Worm (Caenorhabditis elegans) whole organism, early embryonic: ENCODE results near the gene C05B5.12.

Experiments
- B0310.2 ChIP-seq: sonication (generic microtip); optimal IDR thresholded peaks from 2 replicates; lab custom pipeline; 2016; ENCODE audit warnings: mild to moderate bottlenecking, missing genetic modification characterization, missing compliant biosample characterization
- F13C5.2 ChIP-seq: sonication (generic microtip); optimal IDR thresholded peaks from 2 replicates; lab custom pipeline; 2017; ENCODE audit warnings: mild to moderate bottlenecking, missing genetic modification characterization, inconsistent platforms, missing compliant biosample characterization
- aly-1 ChIP-seq: sonication (generic microtip); optimal IDR thresholded peaks from 2 replicates; lab custom pipeline; 2016; ENCODE audit warnings: missing genetic modification characterization, missing compliant biosample characterization
- ama-1 ChIP-seq: fragments of 150-350 bp; optimal IDR thresholded peaks from 2 replicates; lab custom pipeline; 2014
- ceh-13 ChIP-seq: fragments of 200-800 bp; sonication (Bioruptor generic); optimal IDR thresholded peaks from 2 replicates; lab custom pipeline; 2018; ENCODE audit warnings: mild to moderate bottlenecking, missing genetic modification characterization, missing compliant biosample characterization
- ceh-36 ChIP-seq: sonication (generic microtip); optimal IDR thresholded peaks from 2 replicates; lab custom pipeline; 2016; ENCODE audit warnings: missing genetic modification characterization, inconsistent platforms, missing compliant biosample characterization
- ets-7 ChIP-seq: sonication (generic microtip); optimal IDR thresholded peaks from 2 replicates; lab custom pipeline; 2016; ENCODE audit warnings: missing genotype, missing genetic modification characterization, missing compliant biosample characterization
- flt-1 ChIP-seq: fragments of 200-800 bp; sonication (Bioruptor generic); IDR thresholded peaks from 2 replicates; pipeline ENCODE4 v1.3.6; 2022; ENCODE audit warnings: missing genetic modification characterization, missing compliant biosample characterization
- hmbx-1 ChIP-seq: sonication (generic microtip); optimal IDR thresholded peaks from 2 replicates; lab custom pipeline; 2016; ENCODE audit warnings: mild to moderate bottlenecking, missing genetic modification characterization, missing compliant biosample characterization
- hmg-4 ChIP-seq: fragments of 200-800 bp; sonication (Bioruptor generic); optimal IDR thresholded peaks from 2 replicates; lab custom pipeline; 2018; ENCODE audit warnings: mild to moderate bottlenecking, missing genetic modification characterization, missing compliant biosample characterization
- hnd-1 ChIP-seq: sonication (generic microtip); optimal IDR thresholded peaks from 2 replicates; lab custom pipeline; 2016; ENCODE audit warnings: missing genetic modification characterization, missing compliant biosample characterization
- pes-1 ChIP-seq: fragments of 200-800 bp; sonication (Bioruptor generic); IDR thresholded peaks from 2 replicates; pipeline ENCODE4 v1.3.6; 2022; ENCODE audit warnings: missing genetic modification reagents, missing genetic modification characterization, missing compliant biosample characterization
- scrt-1 ChIP-seq: fragments of 200-800 bp; sonication (Bioruptor generic); IDR thresholded peaks from 2 replicates; pipeline ENCODE4 v1.3.6; 2022; ENCODE audit warnings: missing genetic modification characterization, missing compliant biosample characterization
- sea-1 ChIP-seq: fragments of 200-800 bp; sonication (Bioruptor generic); conservative IDR thresholded peaks from 2 replicates; pipeline ENCODE4 v1.3.6; 2022; ENCODE audit warnings: missing genetic modification characterization, missing compliant biosample characterization
- tbx-11 ChIP-seq: fragments of 200-800 bp; sonication (Bioruptor generic); IDR thresholded peaks from 2 replicates; pipeline ENCODE4 v1.3.6; 2022; ENCODE audit warnings: missing genetic modification characterization, missing compliant biosample characterization
- tbx-37 ChIP-seq: fragments of 200-800 bp; sonication (Bioruptor generic); conservative IDR thresholded peaks from 2 replicates; pipeline ENCODE4 v1.3.6; 2022; ENCODE audit warnings: missing genetic modification reagents, missing genetic modification characterization, missing compliant biosample characterization
- tra-4 ChIP-seq: sonication (generic microtip); optimal IDR thresholded peaks from 2 replicates; lab custom pipeline; 2017; ENCODE audit warnings: missing genetic modification characterization, missing compliant biosample characterization

C05B5.12 gene

DNA sequence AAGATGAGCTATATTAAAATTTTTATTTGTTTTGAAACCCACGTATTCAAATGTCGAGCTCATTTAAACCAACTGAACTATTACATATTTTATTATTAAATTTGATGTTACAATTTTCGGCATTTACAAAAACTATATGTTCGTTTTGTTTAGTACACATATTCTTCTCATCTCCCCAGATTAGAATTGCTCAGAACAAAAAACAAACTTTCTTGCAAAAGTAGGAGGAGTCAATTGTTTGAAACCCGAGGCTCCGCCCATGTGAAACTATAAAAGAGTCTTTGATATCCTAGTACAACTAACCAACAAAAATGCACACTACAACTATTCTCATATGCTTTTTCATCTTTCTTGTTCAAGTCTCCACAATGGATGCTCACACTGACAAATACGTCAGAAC lies 38.8 kb downstream of the C05B5.12 start, which contains the start of gene ins-22:
Gene ins-22 (plus strand): TSS at position 301 of the 400 bp plus-strand sequence.
- TF ChIP-seq hnd-1 (tag; lab: Kevin White, UChicago): no peak
- TF ChIP-seq F13C5.2 (tag; lab: Kevin White, UChicago): no peak
- no peak for TF ChIP-seq hmbx-1 (tag; lab: Kevin White, UChicago)
- no peak for TF ChIP-seq aly-1 (tag; lab: Kevin White, UChicago)
- no peak for TF ChIP-seq pes-1 (GFP tag; lab: Robert Waterston, UW)
- no peak for TF ChIP-seq ceh-36
- no peak for TF ChIP-seq flt-1
- TF ChIP-seq tra-4 (tag; lab: Kevin White, UChicago): no peak
- no peak for TF ChIP-seq ama-1 (lab: Kevin White, UChicago)
- TF ChIP-seq tbx-11 (GFP tag; lab: Robert Waterston, UW): no peak
- no peak for TF ChIP-seq ets-7

DNA sequence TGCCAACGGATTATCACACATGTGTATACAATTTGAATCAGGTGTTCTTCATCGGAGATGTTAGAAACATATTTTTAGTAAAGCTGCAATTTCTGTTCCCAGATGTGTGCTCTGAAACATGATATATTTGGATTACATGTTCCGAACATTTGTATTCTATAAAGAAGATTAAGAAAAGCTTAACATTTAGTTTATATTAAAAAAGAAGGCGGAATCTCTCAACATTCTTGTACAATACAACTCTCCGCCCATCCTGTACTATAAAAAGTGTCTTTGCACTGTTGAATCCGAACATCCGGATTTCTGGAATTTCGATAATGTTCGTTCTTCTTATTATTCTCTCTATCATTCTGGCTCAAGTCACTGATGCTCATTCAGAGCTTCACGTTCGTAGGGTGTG lies 40.8 kb downstream of the C05B5.12 start, which contains the start of gene ins-23:
Gene ins-23 (plus strand): TSS at position 301 of the 400 bp plus-strand sequence.
- TF ChIP-seq tbx-11 (GFP tag; lab: Robert Waterston, UW): no peak
- no peak for TF ChIP-seq ceh-13
- TF ChIP-seq F13C5.2 (tag; lab: Kevin White, UChicago): no peak
- no peak for TF ChIP-seq pes-1 (GFP tag; lab: Robert Waterston, UW)
- TF ChIP-seq tbx-37 (GFP tag; lab: Robert Waterston, UW): no peak
- TF ChIP-seq scrt-1 (GFP tag; lab: Robert Waterston, UW): no peak
- no peak for TF ChIP-seq sea-1 (GFP tag; lab: Robert Waterston, UW)
- TF ChIP-seq hmg-4 (GFP tag; lab: Kevin White, UChicago): no peak
- TF ChIP-seq hmbx-1 (tag; lab: Kevin White, UChicago): no peak
- TF ChIP-seq hnd-1 (tag; lab: Kevin White, UChicago): no peak
- TF ChIP-seq ama-1 (lab: Kevin White, UChicago): no peak

ce11 chrIII:10030549-10030948 lies 43.4 kb downstream of the C05B5.12 start, which contains the start of gene M04D8.4:
Gene M04D8.4, minus strand, starts transcription at chrIII:10030649.
- no peak for TF ChIP-seq ets-7
- TF ChIP-seq sea-1 (GFP tag; lab: Robert Waterston, UW): no peak
- no peak for TF ChIP-seq B0310.2 (tag; lab: Kevin White, UChicago)
- no peak for TF ChIP-seq flt-1
- no peak for TF ChIP-seq tbx-37 (GFP tag; lab: Robert Waterston, UW)
- no peak for TF ChIP-seq aly-1 (tag; lab: Kevin White, UChicago)
- no peak for TF ChIP-seq hmg-4 (GFP tag; lab: Kevin White, UChicago)
- TF ChIP-seq ceh-13: no peak
- TF ChIP-seq ceh-36: no peak
- no peak for TF ChIP-seq tra-4 (tag; lab: Kevin White, UChicago)

ce11 chrIII:10033213-10033612 lies 46.0 kb downstream of the C05B5.12 start, which contains the start of gene M04D8.5:
Gene M04D8.5, minus strand, starts transcription at chrIII:10033313.
- TF ChIP-seq sea-1 (GFP tag; lab: Robert Waterston, UW) (no peak), ceh-36 (no peak), hmg-4 (GFP tag; lab: Kevin White, UChicago) (no peak), ets-7 (no peak), tbx-11 (GFP tag; lab: Robert Waterston, UW) (no peak), hmbx-1 (tag; lab: Kevin White, UChicago) (no peak), tra-4 (tag; lab: Kevin White, UChicago) (no peak), ama-1 (lab: Kevin White, UChicago) (no peak), tbx-37 (GFP tag; lab: Robert Waterston, UW) (no peak), F13C5.2 (tag; lab: Kevin White, UChicago) (no peak), ceh-13 (no peak), scrt-1 (GFP tag; lab: Robert Waterston, UW) (no peak), B0310.2 (tag; lab: Kevin White, UChicago) (no peak)

ce11 chrIII:10033881-10034280 lies 46.7 kb downstream of the C05B5.12 start, which contains the start of gene M04D8.8:
Gene M04D8.8, plus strand, starts transcription at chrIII:10034181.
- TF ChIP-seq hnd-1 (tag; lab: Kevin White, UChicago) (no peak), flt-1 (no peak), tbx-11 (GFP tag; lab: Robert Waterston, UW) (no peak), pes-1 (GFP tag; lab: Robert Waterston, UW) (no peak), ceh-13 (no peak), ets-7 (no peak), hmg-4 (GFP tag; lab: Kevin White, UChicago) (no peak), B0310.2 (tag; lab: Kevin White, UChicago) (no peak), aly-1 (tag; lab: Kevin White, UChicago) (no peak), ama-1 (lab: Kevin White, UChicago) (no peak), tra-4 (tag; lab: Kevin White, UChicago) (no peak), hmbx-1 (tag; lab: Kevin White, UChicago) (no peak), sea-1 (GFP tag; lab: Robert Waterston, UW) (no peak), F13C5.2 (tag; lab: Kevin White, UChicago) (no peak), scrt-1 (GFP tag; lab: Robert Waterston, UW) (no peak), ceh-36 (no peak), tbx-37 (GFP tag; lab: Robert Waterston, UW) (no peak)

ce11 chrIII:10035783-10036182 lies 48.6 kb downstream of the C05B5.12 start, which contains the start of gene xbx-3:
Gene xbx-3, plus strand, starts transcription at chrIII:10035945.
- TF ChIP-seq flt-1 (no peak), B0310.2 (tag; lab: Kevin White, UChicago) (no peak), hmg-4 (GFP tag; lab: Kevin White, UChicago) (no peak)

- TF ChIP-seq F13C5.2 (tag; lab: Kevin White, UChicago) (no peak), hmbx-1 (tag; lab: Kevin White, UChicago) (no peak), flt-1 (no peak), aly-1 (tag; lab: Kevin White, UChicago) (no peak), ceh-36 (no peak), ets-7 (no peak), sea-1 (GFP tag; lab: Robert Waterston, UW) (no peak), ama-1 (lab: Kevin White, UChicago) (no peak), tbx-37 (GFP tag; lab: Robert Waterston, UW) (no peak), hnd-1 (tag; lab: Kevin White, UChicago) (no peak)
These were observed 50.0 kb downstream of the C05B5.12 start, which contains the start of gene M04D8.7 for ce11 chrIII:10037150-10037549. Gene M04D8.7, plus strand, starts transcription at chrIII:10037450.
